Worm (Caenorhabditis elegans) whole organism, late embryonic: Measurements from ENCODE around the gene srj-33.

Experiments
- ama-1 ChIP-seq: fragments of 150-350 bp; optimal IDR thresholded peaks from 2 replicates; lab custom pipeline; 2014
- ceh-6 ChIP-seq: fragments of 200-800 bp; sonication (Bioruptor generic); optimal IDR thresholded peaks from 2 replicates; lab custom pipeline; 2018; ENCODE audit warnings: mild to moderate bottlenecking, missing genetic modification characterization, missing compliant biosample characterization
- ets-4 ChIP-seq: sonication (generic microtip); optimal IDR thresholded peaks from 2 replicates; lab custom pipeline; 2016; ENCODE audit warnings: missing genetic modification characterization, missing compliant biosample characterization
- lin-11 ChIP-seq: fragments of 200-800 bp; sonication (Bioruptor generic); optimal IDR thresholded peaks from 2 replicates; lab custom pipeline; 2018; ENCODE audit warnings: mild to moderate bottlenecking, missing genetic modification characterization, missing compliant biosample characterization
- rnt-1 ChIP-seq: sonication (generic microtip); optimal IDR thresholded peaks from 2 replicates; lab custom pipeline; 2016; ENCODE audit warnings: missing genetic modification characterization, missing compliant biosample characterization
- sox-4 ChIP-seq: sonication (generic microtip); optimal IDR thresholded peaks from 2 replicates; lab custom pipeline; 2017; ENCODE audit warnings: mild to moderate bottlenecking, missing genetic modification characterization, inconsistent platforms, missing compliant biosample characterization
- tbx-2 ChIP-seq: sonication (generic microtip); optimal IDR thresholded peaks from 2 replicates; lab custom pipeline; 2016; ENCODE audit warnings: missing genetic modification characterization, missing compliant biosample characterization
- unc-86 ChIP-seq: sonication (generic microtip); optimal IDR thresholded peaks from 2 replicates; lab custom pipeline; 2016; ENCODE audit warnings: missing genetic modification characterization, missing compliant biosample characterization

DNA sequence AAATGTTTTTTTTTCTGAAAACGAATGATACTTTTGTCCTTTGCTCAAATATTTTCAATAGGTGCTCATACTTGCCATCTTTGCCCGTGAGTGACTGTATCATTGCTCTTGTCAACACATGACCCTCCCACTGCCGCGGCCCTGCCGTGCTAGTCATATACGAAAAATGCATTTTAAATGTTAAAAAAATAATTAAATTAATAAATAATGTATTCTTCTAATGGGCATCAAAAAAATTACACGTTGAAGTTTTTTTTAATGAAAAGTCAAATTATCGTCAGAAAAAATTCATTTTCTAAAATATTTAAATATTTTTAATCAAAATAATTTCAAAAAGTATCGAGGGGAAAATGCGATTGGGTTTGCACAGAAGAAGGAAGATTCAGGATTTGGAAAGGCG is 14.9 kb downstream of the srj-33 start, which contains the start of gene C50H2.7:
- TF ChIP-seq ets-4 (tag; lab: Kevin White, UChicago) (no peak), lin-11 (no peak), ama-1 (lab: Kevin White, UChicago) (no peak), tbx-2 (tag; lab: Kevin White, UChicago) (no peak), rnt-1 (tag; lab: Kevin White, UChicago) (no peak), unc-86 (tag; lab: Kevin White, UChicago) (no peak), ceh-6 (GFP tag; lab: Kevin White, UChicago) (no peak), sox-4 (no peak)
